Worm (Caenorhabditis elegans): ENCODE results near the gene ptp-8.

ce11 chrIV:7413573-7413972, 31.7 kb downstream of the ptp-8 start:
- TF ChIP-seq bed-3 (GFP tag; optimal IDR thresholded peaks at IDR 0.05) (no peak), blmp-1 (tag; optimal IDR thresholded peaks at IDR 0.05) (no peak), nhr-12 (tag; optimal IDR thresholded peaks at IDR 0.05) (no peak), unc-62 (GFP tag; optimal IDR thresholded peaks at IDR 0.05) (no peak)

All from whole organism, mixed stage, embryonic.